Worm (Caenorhabditis elegans) whole organism, mixed stage, embryonic: ENCODE data around the gene ifb-1.

Experiments
- ceh-39 ChIP-seq: fragments of 150-350 bp; optimal IDR thresholded peaks from 2 replicates; lab custom pipeline; 2014; ENCODE audit warnings: missing biosample characterization, missing genetic modification characterization
- ceh-43 ChIP-seq: fragments of 200-800 bp; sonication (Bioruptor generic); optimal IDR thresholded peaks from 2 replicates; lab custom pipeline; 2018; ENCODE audit warnings: mild to moderate bottlenecking, missing genetic modification characterization, moderate library complexity, missing compliant biosample characterization
- elt-3 ChIP-seq: fragments of 150-350 bp; optimal IDR thresholded peaks from 2 replicates; lab custom pipeline; 2014; ENCODE audit warnings: missing biosample characterization, missing genetic modification characterization
- mep-1 ChIP-seq: fragments of 150-350 bp; optimal IDR thresholded peaks from 2 replicates; lab custom pipeline; 2017; ENCODE audit warnings: missing biosample characterization, missing genetic modification reagents, missing genetic modification characterization, inconsistent platforms
- nhr-76 ChIP-seq: sonication (generic microtip); optimal IDR thresholded peaks from 2 replicates; lab custom pipeline; 2017; ENCODE audit warnings: missing biosample characterization, missing genetic modification characterization
- pha-4 ChIP-seq: fragments of 150-350 bp; optimal IDR thresholded peaks from 2 replicates; lab custom pipeline; 2018; ENCODE audit warnings: missing biosample characterization, missing genetic modification reagents, missing genetic modification characterization
- snpc-4 ChIP-seq: fragments of 150-350 bp; optimal IDR thresholded peaks from 2 replicates; lab custom pipeline; 2014; ENCODE audit warnings: missing biosample characterization, missing genetic modification characterization
- unc-39 ChIP-seq: fragments of 150-350 bp; optimal IDR thresholded peaks from 2 replicates; lab custom pipeline; 2014; ENCODE audit warnings: missing biosample characterization, missing genetic modification characterization
- unc-62 ChIP-seq: fragments of 150-350 bp; optimal IDR thresholded peaks from 2 replicates; lab custom pipeline; 2014; ENCODE audit warnings: missing biosample characterization, missing genetic modification reagents, missing genetic modification characterization
- ztf-11 ChIP-seq: fragments of 150-350 bp; optimal IDR thresholded peaks from 2 replicates; lab custom pipeline; 2014; ENCODE audit warnings: missing biosample characterization, missing genetic modification characterization

- TF ChIP-seq mep-1 (tag; lab: Kevin White, UChicago) (no peak), ceh-39 (no peak), unc-62 (GFP tag; lab: Kevin White, UChicago) (no peak), nhr-76 (no peak), unc-39 (no peak), elt-3 (tag; lab: Kevin White, UChicago) (no peak), pha-4 (no peak), ztf-11 (tag; lab: Kevin White, UChicago) (no peak), snpc-4 (tag; lab: Kevin White, UChicago) (no peak), ceh-43 (GFP tag; lab: Kevin White, UChicago) (no peak)
Measured at ce11 chrII:5735744-5736143, 29.7 kb upstream of the ifb-1 start.
